Worm (Caenorhabditis elegans) whole organism, L1 larva: ENCODE results near the gene lgg-3.

ENCODE experiments used
- C16A3.4 ChIP-seq: fragments of 150-350 bp; optimal IDR thresholded peaks from 2 replicates; lab custom pipeline; 2014; ENCODE audit warnings: missing biosample characterization, missing genetic modification characterization
- C34B4.2 ChIP-seq: sonication (generic microtip); optimal IDR thresholded peaks from 2 replicates; lab custom pipeline; 2017; ENCODE audit warnings: mild to moderate bottlenecking, missing genetic modification characterization, missing compliant biosample characterization
- F16B12.6 ChIP-seq: fragments of 150-350 bp; optimal IDR thresholded peaks from 2 replicates; lab custom pipeline; 2014; ENCODE audit warnings: missing biosample characterization, missing genetic modification characterization
- Y116A8C.19 ChIP-seq: sonication (generic microtip); optimal IDR thresholded peaks from 2 replicates; lab custom pipeline; 2016; ENCODE audit warnings: missing compliant biosample characterization, missing genetic modification characterization, borderline replicate concordance
- aly-2 ChIP-seq: fragments of 150-350 bp; optimal IDR thresholded peaks from 2 replicates; lab custom pipeline; 2014; ENCODE audit warnings: missing biosample characterization, missing genetic modification characterization
- ama-1 ChIP-seq: fragments of 150-350 bp; optimal IDR thresholded peaks from 2 replicates; lab custom pipeline; 2014
- blmp-1 ChIP-seq: fragments of 150-350 bp; optimal IDR thresholded peaks from 2 replicates; lab custom pipeline; 2014; ENCODE audit warnings: missing biosample characterization, missing genetic modification characterization
- ceh-8 ChIP-seq: fragments of 200-800 bp; sonication (Bioruptor generic); optimal IDR thresholded peaks from 2 replicates; lab custom pipeline; 2018; ENCODE audit warnings: mild to moderate bottlenecking, missing genetic modification characterization, moderate library complexity, missing compliant biosample characterization
- ceh-88 ChIP-seq: fragments of 200-800 bp; sonication (Bioruptor generic); IDR thresholded peaks from 2 replicates; pipeline ENCODE4 v1.3.6; 2022; ENCODE audit warnings: missing genetic modification characterization, missing compliant biosample characterization
- ceh-90 ChIP-seq: sonication (generic microtip); optimal IDR thresholded peaks from 2 replicates; lab custom pipeline; 2016; ENCODE audit warnings: missing genetic modification characterization, missing compliant biosample characterization
- dpl-1 ChIP-seq, 3 experiments: fragments of 150-350 bp in 2 of 3; sonication (generic microtip) in 1 of 3; optimal IDR thresholded peaks; 2 replicates each; lab custom pipeline; 2014 to 2017; ENCODE audit warnings: missing biosample characterization in 3 of 3, missing genetic modification characterization in 3 of 3, missing genetic modification reagents in 3 of 3
- dsc-1 ChIP-seq: sonication (generic microtip); optimal IDR thresholded peaks from 2 replicates; lab custom pipeline; 2016; ENCODE audit warnings: mild to moderate bottlenecking, missing genetic modification characterization, missing compliant biosample characterization
- egl-13 ChIP-seq: sonication (generic microtip); optimal IDR thresholded peaks from 2 replicates; lab custom pipeline; 2016; ENCODE audit warnings: missing genotype, missing genetic modification reagents, missing genetic modification characterization, missing compliant biosample characterization
- egl-27 ChIP-seq, 2 experiments: fragments of 150-350 bp in 1 of 2; sonication (generic microtip); optimal IDR thresholded peaks; 3 replicates each; lab custom pipeline; 2017 to 2018; ENCODE audit warnings: missing biosample characterization in 2 of 2, missing genetic modification characterization in 2 of 2, missing genetic modification reagents in 2 of 2
- elt-2 ChIP-seq: sonication (generic microtip); optimal IDR thresholded peaks from 2 replicates; lab custom pipeline; 2016; ENCODE audit warnings: missing genetic modification characterization, mild to moderate bottlenecking, inconsistent platforms, missing compliant biosample characterization, missing genetic modification reagents
- ets-5 ChIP-seq: fragments of 200-800 bp; sonication (Bioruptor generic); IDR thresholded peaks from 2 replicates; pipeline ENCODE4 v1.3.6; 2022; ENCODE audit warnings: missing genetic modification characterization, missing compliant biosample characterization
- fkh-4 ChIP-seq: sonication (generic microtip); optimal IDR thresholded peaks from 2 replicates; lab custom pipeline; 2016; ENCODE audit warnings: missing compliant biosample characterization, missing genetic modification characterization, borderline replicate concordance
- fkh-8 ChIP-seq: sonication (generic microtip); optimal IDR thresholded peaks from 2 replicates; lab custom pipeline; 2016; ENCODE audit warnings: mild to moderate bottlenecking, missing genetic modification characterization, missing compliant biosample characterization
- grh-1 ChIP-seq: fragments of 200-800 bp; sonication (Bioruptor generic); IDR thresholded peaks from 2 replicates; pipeline ENCODE4 v1.3.6; 2022; ENCODE audit warnings: missing genetic modification reagents, missing genetic modification characterization, missing compliant biosample characterization
- hlh-17 ChIP-seq: fragments of 200-800 bp; sonication (Bioruptor generic); optimal IDR thresholded peaks from 2 replicates; lab custom pipeline; 2018; ENCODE audit warnings: missing genetic modification characterization, mild to moderate bottlenecking, missing compliant biosample characterization, moderate library complexity, borderline replicate concordance
- hpl-2 ChIP-seq: fragments of 150-350 bp; optimal IDR thresholded peaks from 2 replicates; lab custom pipeline; 2014; ENCODE audit warnings: missing biosample characterization, missing genetic modification reagents, missing genetic modification characterization
- irx-1 ChIP-seq: sonication (generic microtip); optimal IDR thresholded peaks from 2 replicates; lab custom pipeline; 2016; ENCODE audit warnings: missing genetic modification characterization, missing compliant biosample characterization
- isw-1 ChIP-seq: fragments of 200-800 bp; sonication (Bioruptor generic); IDR thresholded peaks from 2 replicates; pipeline ENCODE4 v1.3.6; 2022; ENCODE audit warnings: missing genetic modification characterization, missing compliant biosample characterization
- lin-13 ChIP-seq: fragments of 150-350 bp; optimal IDR thresholded peaks from 2 replicates; lab custom pipeline; 2014; ENCODE audit warnings: missing biosample characterization, missing genetic modification reagents, missing genetic modification characterization
- lin-14 ChIP-seq: fragments of 200-800 bp; sonication (Bioruptor generic); optimal IDR thresholded peaks from 2 replicates; lab custom pipeline; 2018; ENCODE audit warnings: mild to moderate bottlenecking, missing genetic modification characterization, moderate library complexity, missing compliant biosample characterization
- lin-15B ChIP-seq: fragments of 150-350 bp; sonication (generic microtip); optimal IDR thresholded peaks from 3 replicates; lab custom pipeline; 2014; ENCODE audit warnings: missing biosample characterization, missing genetic modification characterization
- lin-39 ChIP-seq: fragments of 150-350 bp; optimal IDR thresholded peaks from 2 replicates; lab custom pipeline; 2014; ENCODE audit warnings: missing biosample characterization, missing genetic modification reagents, missing genetic modification characterization
- lsy-2 ChIP-seq, 2 experiments: fragments of 150-350 bp; optimal IDR thresholded peaks; 2 replicates each; lab custom pipeline; 2014; ENCODE audit warnings: missing biosample characterization in 2 of 2, missing genetic modification characterization in 2 of 2
- mab-9 ChIP-seq: fragments of 200-800 bp; sonication (Bioruptor generic); IDR thresholded peaks from 2 replicates; pipeline ENCODE4 v1.3.6; 2022; ENCODE audit warnings: missing genetic modification reagents, missing genetic modification characterization, missing compliant biosample characterization
- mef-2 ChIP-seq: fragments of 150-350 bp; optimal IDR thresholded peaks from 2 replicates; lab custom pipeline; 2014; ENCODE audit warnings: missing biosample characterization, missing genetic modification characterization
- nhr-11 ChIP-seq: fragments of 150-350 bp; optimal IDR thresholded peaks from 2 replicates; lab custom pipeline; 2014; ENCODE audit warnings: missing biosample characterization, missing genetic modification characterization
- nhr-12 ChIP-seq: sonication (generic microtip); optimal IDR thresholded peaks from 2 replicates; lab custom pipeline; 2017; ENCODE audit warnings: missing biosample characterization, missing genetic modification characterization
- nhr-20 ChIP-seq: sonication (generic microtip); optimal IDR thresholded peaks from 2 replicates; lab custom pipeline; 2016; ENCODE audit warnings: mild to moderate bottlenecking, missing genetic modification characterization, missing compliant biosample characterization
- nhr-28 ChIP-seq: fragments of 150-350 bp; optimal IDR thresholded peaks from 2 replicates; lab custom pipeline; 2014; ENCODE audit warnings: missing biosample characterization, missing genetic modification characterization
- nhr-76 ChIP-seq: sonication (generic microtip); optimal IDR thresholded peaks from 2 replicates; lab custom pipeline; 2017; ENCODE audit warnings: missing biosample characterization, missing genetic modification characterization
- nhr-77 ChIP-seq: fragments of 150-350 bp; optimal IDR thresholded peaks from 2 replicates; lab custom pipeline; 2014; ENCODE audit warnings: missing biosample characterization, missing genetic modification characterization
- nhr-84 ChIP-seq: sonication (generic microtip); optimal IDR thresholded peaks from 2 replicates; lab custom pipeline; 2017; ENCODE audit warnings: missing biosample characterization, missing genetic modification characterization
- nhr-85 ChIP-seq: sonication (generic microtip); peaks from one replicate; lab custom pipeline; 2016; ENCODE audit warnings: missing genetic modification characterization, inconsistent platforms, missing compliant biosample characterization
- nhr-90 ChIP-seq: sonication (generic microtip); optimal IDR thresholded peaks from 2 replicates; lab custom pipeline; 2016; ENCODE audit warnings: mild to moderate bottlenecking, missing genetic modification characterization, missing compliant biosample characterization; ENCODE audit not compliant: poor library complexity
- pqm-1 ChIP-seq: sonication (generic microtip); optimal IDR thresholded peaks from 3 replicates; lab custom pipeline; 2017; ENCODE audit warnings: missing biosample characterization, missing genetic modification characterization
- skn-1 ChIP-seq: fragments of 150-350 bp; optimal IDR thresholded peaks from 2 replicates; lab custom pipeline; 2014; ENCODE audit warnings: missing biosample characterization, missing genetic modification characterization
- sox-4 ChIP-seq: sonication (generic microtip); optimal IDR thresholded peaks from 2 replicates; lab custom pipeline; 2016; ENCODE audit warnings: missing genetic modification characterization, missing compliant biosample characterization
- sptf-1 ChIP-seq: fragments of 150-350 bp; optimal IDR thresholded peaks from 2 replicates; lab custom pipeline; 2014; ENCODE audit warnings: missing biosample characterization, missing genetic modification characterization
- sup-37 ChIP-seq: fragments of 200-800 bp; sonication (Bioruptor generic); optimal IDR thresholded peaks from 2 replicates; lab custom pipeline; 2018; ENCODE audit warnings: mild to moderate bottlenecking, missing genetic modification characterization, missing compliant biosample characterization
- tlp-1 ChIP-seq: fragments of 150-350 bp; optimal IDR thresholded peaks from 2 replicates; lab custom pipeline; 2014; ENCODE audit warnings: missing biosample characterization, missing genetic modification characterization
- unc-130 ChIP-seq: fragments of 150-350 bp; optimal IDR thresholded peaks from 2 replicates; lab custom pipeline; 2017; ENCODE audit warnings: missing biosample characterization, missing genetic modification characterization, inconsistent platforms
- unc-30 ChIP-seq: sonication (generic microtip); optimal IDR thresholded peaks from 2 replicates; lab custom pipeline; 2017; ENCODE audit warnings: missing biosample characterization, missing genetic modification characterization
- unc-86 ChIP-seq: sonication (generic microtip); optimal IDR thresholded peaks from 2 replicates; lab custom pipeline; 2016; ENCODE audit warnings: missing genetic modification characterization, missing compliant biosample characterization
- unc-98 ChIP-seq: fragments of 200-800 bp; sonication (Bioruptor generic); IDR thresholded peaks from 2 replicates; pipeline ENCODE4 v1.3.6; 2022; ENCODE audit warnings: missing genetic modification characterization, missing compliant biosample characterization
- xbp-1 ChIP-seq: sonication (generic microtip); optimal IDR thresholded peaks from 2 replicates; lab custom pipeline; 2016; ENCODE audit warnings: missing genetic modification characterization, missing compliant biosample characterization
- zip-4 ChIP-seq: fragments of 200-800 bp; sonication (Bioruptor generic); optimal IDR thresholded peaks from 2 replicates; lab custom pipeline; 2018; ENCODE audit warnings: mild to moderate bottlenecking, missing genetic modification characterization, moderate library complexity, missing compliant biosample characterization
- ztf-11 ChIP-seq, 2 experiments: sonication (generic microtip); optimal IDR thresholded peaks; 2 replicates each; lab custom pipeline; 2016 to 2017; ENCODE audit warnings: missing genetic modification characterization in 2 of 2, missing biosample characterization in 1 of 2, missing compliant biosample characterization in 1 of 2
- ztf-4 ChIP-seq: fragments of 150-350 bp; optimal IDR thresholded peaks from 2 replicates; lab custom pipeline; 2014; ENCODE audit warnings: missing biosample characterization, missing genetic modification characterization

Gene lgg-3

ce11 chrIII:5697963-5698730 lies at the start of gene lgg-3, which contains the start of gene rgs-5:
lgg-3 (minus strand) TSS chrIII:5698013.
rgs-5 (plus strand) TSS chrIII:5698555.
- TF ChIP-seq F16B12.6 (tag; lab: Kevin White, UChicago) (no peak), hpl-2 (GFP tag; lab: Kevin White, UChicago) (no peak), nhr-77 (tag; lab: Kevin White, UChicago) (no peak), ceh-8 (GFP tag; lab: Kevin White, UChicago) (no peak), ceh-90 (tag; lab: Kevin White, UChicago) (no peak), hlh-17 (GFP tag; lab: Kevin White, UChicago) (no peak), fkh-4 (tag; lab: Kevin White, UChicago) (no peak), lin-14 (GFP tag; lab: Kevin White, UChicago) (no peak), unc-130 (no peak), unc-30 (tag; lab: Kevin White, UChicago) (no peak), nhr-28 (tag; lab: Kevin White, UChicago) (no peak), lin-15B (tag; lab: Kevin White, UChicago) (peak; percentile 18), nhr-76 (tag; lab: Kevin White, UChicago) (no peak), egl-13 (tag; lab: Kevin White, UChicago) (no peak), ztf-11 (tag; optimal IDR thresholded peaks at IDR 0.05; lab: Kevin White, UChicago) (no peak), unc-86 (tag; lab: Kevin White, UChicago) (no peak), ceh-88 (GFP tag; lab: Robert Waterston, UW) (no peak), skn-1 (no peak), elt-2 (tag; lab: Kevin White, UChicago) (no peak), C34B4.2 (tag; lab: Kevin White, UChicago) (no peak), isw-1 (no peak), Y116A8C.19 (tag; lab: Kevin White, UChicago) (no peak), grh-1 (GFP tag; lab: Robert Waterston, UW) (no peak), irx-1 (tag; lab: Kevin White, UChicago) (no peak), sup-37 (no peak), lsy-2 (tag; optimal IDR thresholded peaks at IDR 0.05; lab: Kevin White, UChicago) (peak; percentile 30 to 62), ztf-4 (tag; lab: Kevin White, UChicago) (no peak), ama-1 (lab: Kevin White, UChicago) (no peak), egl-27 (tag; optimal IDR thresholded peaks at IDR 0.05; lab: Kevin White, UChicago) (no peak), dpl-1 (GFP tag; optimal IDR thresholded peaks at IDR 0.05; lab: Kevin White, UChicago) (peak; percentile 14 to 64 (median 48)), pqm-1 (tag; lab: Kevin White, UChicago) (no peak), nhr-85 (tag; lab: Kevin White, UChicago) (peak; percentile 17), blmp-1 (tag; lab: Kevin White, UChicago) (peak; percentile 20), nhr-90 (tag; lab: Kevin White, UChicago) (no peak), sptf-1 (tag; lab: Kevin White, UChicago) (no peak), aly-2 (no peak), ets-5 (GFP tag; lab: Robert Waterston, UW) (no peak), mef-2 (no peak), lin-13 (no peak), unc-98 (no peak), nhr-20 (peak; percentile 3), mab-9 (GFP tag; lab: Robert Waterston, UW) (no peak), dsc-1 (tag; lab: Kevin White, UChicago) (no peak), fkh-8 (tag; lab: Kevin White, UChicago) (peak; percentile 1), lin-39 (tag; lab: Kevin White, UChicago) (no peak), C16A3.4 (tag; lab: Kevin White, UChicago) (peak; percentile 27), xbp-1 (tag; lab: Kevin White, UChicago) (no peak), nhr-12 (no peak), nhr-84 (tag; lab: Kevin White, UChicago) (no peak), tlp-1 (tag; lab: Kevin White, UChicago) (no peak), sox-4 (no peak), zip-4 (GFP tag; lab: Kevin White, UChicago) (no peak), nhr-11 (tag; lab: Kevin White, UChicago) (no peak)
